Worm (Caenorhabditis elegans) whole organism, L1 larva: ENCODE data around the gene srh-127.

ENCODE experiments used
- C34B4.2 ChIP-seq: sonication (generic microtip); optimal IDR thresholded peaks from 2 replicates; lab custom pipeline; 2017; ENCODE audit warnings: mild to moderate bottlenecking, missing genetic modification characterization, missing compliant biosample characterization
- Y116A8C.19 ChIP-seq: sonication (generic microtip); optimal IDR thresholded peaks from 2 replicates; lab custom pipeline; 2016; ENCODE audit warnings: missing compliant biosample characterization, missing genetic modification characterization, borderline replicate concordance
- alr-1 ChIP-seq: fragments of 200-800 bp; sonication (Bioruptor generic); optimal IDR thresholded peaks from 2 replicates; lab custom pipeline; 2018; ENCODE audit warnings: borderline replicate concordance, mild to moderate bottlenecking, missing genetic modification characterization, missing compliant biosample characterization
- blmp-1 ChIP-seq: fragments of 150-350 bp; optimal IDR thresholded peaks from 2 replicates; lab custom pipeline; 2014; ENCODE audit warnings: missing biosample characterization, missing genetic modification characterization
- ceh-88 ChIP-seq: fragments of 200-800 bp; sonication (Bioruptor generic); IDR thresholded peaks from 2 replicates; pipeline ENCODE4 v1.3.6; 2022; ENCODE audit warnings: missing genetic modification characterization, missing compliant biosample characterization
- ceh-90 ChIP-seq: sonication (generic microtip); optimal IDR thresholded peaks from 2 replicates; lab custom pipeline; 2016; ENCODE audit warnings: missing genetic modification characterization, missing compliant biosample characterization
- efl-1 ChIP-seq, 4 experiments: fragments of 150-350 bp; optimal IDR thresholded peaks in 3 of 4; peaks in 1 of 4; 1 replicate in 1 of 4; 2 replicates in 3 of 4; lab custom pipeline; 2014; ENCODE audit warnings: missing biosample characterization in 2 of 4, missing genetic modification characterization in 2 of 4, missing genetic modification reagents in 2 of 4
- egl-13 ChIP-seq: sonication (generic microtip); optimal IDR thresholded peaks from 2 replicates; lab custom pipeline; 2016; ENCODE audit warnings: missing genotype, missing genetic modification reagents, missing genetic modification characterization, missing compliant biosample characterization
- egl-27 ChIP-seq, 2 experiments: fragments of 150-350 bp in 1 of 2; sonication (generic microtip); optimal IDR thresholded peaks; 3 replicates each; lab custom pipeline; 2017 to 2018; ENCODE audit warnings: missing biosample characterization in 2 of 2, missing genetic modification characterization in 2 of 2, missing genetic modification reagents in 2 of 2
- elt-2 ChIP-seq: sonication (generic microtip); optimal IDR thresholded peaks from 2 replicates; lab custom pipeline; 2016; ENCODE audit warnings: missing genetic modification characterization, mild to moderate bottlenecking, inconsistent platforms, missing compliant biosample characterization, missing genetic modification reagents
- ets-5 ChIP-seq: fragments of 200-800 bp; sonication (Bioruptor generic); IDR thresholded peaks from 2 replicates; pipeline ENCODE4 v1.3.6; 2022; ENCODE audit warnings: missing genetic modification characterization, missing compliant biosample characterization
- irx-1 ChIP-seq: sonication (generic microtip); optimal IDR thresholded peaks from 2 replicates; lab custom pipeline; 2016; ENCODE audit warnings: missing genetic modification characterization, missing compliant biosample characterization
- isw-1 ChIP-seq: fragments of 200-800 bp; sonication (Bioruptor generic); IDR thresholded peaks from 2 replicates; pipeline ENCODE4 v1.3.6; 2022; ENCODE audit warnings: missing genetic modification characterization, missing compliant biosample characterization
- mab-9 ChIP-seq: fragments of 200-800 bp; sonication (Bioruptor generic); IDR thresholded peaks from 2 replicates; pipeline ENCODE4 v1.3.6; 2022; ENCODE audit warnings: missing genetic modification reagents, missing genetic modification characterization, missing compliant biosample characterization
- mef-2 ChIP-seq: fragments of 150-350 bp; optimal IDR thresholded peaks from 2 replicates; lab custom pipeline; 2014; ENCODE audit warnings: missing biosample characterization, missing genetic modification characterization
- nhr-237 ChIP-seq: fragments of 150-350 bp; optimal IDR thresholded peaks from 2 replicates; lab custom pipeline; 2014; ENCODE audit warnings: missing biosample characterization, missing genetic modification characterization
- nhr-76 ChIP-seq: sonication (generic microtip); optimal IDR thresholded peaks from 2 replicates; lab custom pipeline; 2017; ENCODE audit warnings: missing biosample characterization, missing genetic modification characterization
- nhr-77 ChIP-seq: fragments of 150-350 bp; optimal IDR thresholded peaks from 2 replicates; lab custom pipeline; 2014; ENCODE audit warnings: missing biosample characterization, missing genetic modification characterization
- nhr-84 ChIP-seq: sonication (generic microtip); optimal IDR thresholded peaks from 2 replicates; lab custom pipeline; 2017; ENCODE audit warnings: missing biosample characterization, missing genetic modification characterization
- nhr-85 ChIP-seq: sonication (generic microtip); peaks from one replicate; lab custom pipeline; 2016; ENCODE audit warnings: missing genetic modification characterization, inconsistent platforms, missing compliant biosample characterization
- pqm-1 ChIP-seq: sonication (generic microtip); optimal IDR thresholded peaks from 3 replicates; lab custom pipeline; 2017; ENCODE audit warnings: missing biosample characterization, missing genetic modification characterization
- skn-1 ChIP-seq: fragments of 150-350 bp; optimal IDR thresholded peaks from 2 replicates; lab custom pipeline; 2014; ENCODE audit warnings: missing biosample characterization, missing genetic modification characterization
- snpc-4 ChIP-seq: fragments of 150-350 bp; optimal IDR thresholded peaks from 2 replicates; lab custom pipeline; 2014; ENCODE audit warnings: missing biosample characterization, missing genetic modification characterization
- snu-23 ChIP-seq: sonication (generic microtip); optimal IDR thresholded peaks from 2 replicates; lab custom pipeline; 2016; ENCODE audit warnings: missing genetic modification characterization, missing compliant biosample characterization
- sup-37 ChIP-seq: fragments of 200-800 bp; sonication (Bioruptor generic); optimal IDR thresholded peaks from 2 replicates; lab custom pipeline; 2018; ENCODE audit warnings: mild to moderate bottlenecking, missing genetic modification characterization, missing compliant biosample characterization
- tbx-2 ChIP-seq: sonication (generic microtip); optimal IDR thresholded peaks from 2 replicates; lab custom pipeline; 2016; ENCODE audit warnings: missing genetic modification characterization, missing compliant biosample characterization
- unc-130 ChIP-seq: fragments of 150-350 bp; optimal IDR thresholded peaks from 2 replicates; lab custom pipeline; 2017; ENCODE audit warnings: missing biosample characterization, missing genetic modification characterization, inconsistent platforms
- unc-30 ChIP-seq: sonication (generic microtip); optimal IDR thresholded peaks from 2 replicates; lab custom pipeline; 2017; ENCODE audit warnings: missing biosample characterization, missing genetic modification characterization
- zip-4 ChIP-seq: fragments of 200-800 bp; sonication (Bioruptor generic); optimal IDR thresholded peaks from 2 replicates; lab custom pipeline; 2018; ENCODE audit warnings: mild to moderate bottlenecking, missing genetic modification characterization, moderate library complexity, missing compliant biosample characterization

srh-127 gene

ce11 chrV:2892976-2893375 lies at the start of gene srh-127:
Gene srh-127 (plus strand): TSS chrV:2893276.
- no peak for TF ChIP-seq efl-1 (optimal IDR thresholded peaks at IDR 0.05; lab: Kevin White, UChicago)
- peak in 1 of 2 experiments; percentile 17 for TF ChIP-seq efl-1 (GFP tag; optimal IDR thresholded peaks at IDR 0.05 in 1 of 2; lab: Kevin White, UChicago)
- no peak for TF ChIP-seq blmp-1

- TF ChIP-seq unc-30 (tag; lab: Kevin White, UChicago), result no peak
- no peak for TF ChIP-seq efl-1 (optimal IDR thresholded peaks at IDR 0.05; lab: Kevin White, UChicago)
- peak in 1 of 2 experiments; percentile 29 for TF ChIP-seq efl-1 (GFP tag; optimal IDR thresholded peaks at IDR 0.05 in 1 of 2; lab: Kevin White, UChicago)
- no peak for TF ChIP-seq tbx-2
- no peak for TF ChIP-seq C34B4.2 (tag; lab: Kevin White, UChicago)
- TF ChIP-seq nhr-76, result no peak
- no peak for TF ChIP-seq nhr-237 (tag; lab: Kevin White, UChicago)
Measured at ce11 chrV:2845771-2846170, 47.3 kb upstream of the srh-127 start, which contains the start of gene srj-44. Gene srj-44 (minus strand): TSS chrV:2845871.

ce11 chrV:2848290-2848937 lies 44.7 kb upstream of the srh-127 start, which contains the start of gene srj-49:
Gene srj-49 (minus strand): TSS chrV:2848340.
- TF ChIP-seq elt-2 (tag; lab: Kevin White, UChicago), result peak; percentile 96
- TF ChIP-seq nhr-85 (tag; lab: Kevin White, UChicago), result no peak

ce11 chrV:2849071-2849470 lies 44.0 kb upstream of the srh-127 start, which contains the start of gene ugt-53:
Gene ugt-53 (plus strand): TSS chrV:2849343.
- TF ChIP-seq nhr-85 (tag; lab: Kevin White, UChicago) (peak; percentile 21), elt-2 (tag; lab: Kevin White, UChicago) (peak; percentile 54), sup-37 (no peak)

ce11 chrV:2855473-2855872 lies 37.6 kb upstream of the srh-127 start, which contains the start of gene srj-57:
Gene srj-57 (minus strand): TSS chrV:2855573.
- TF ChIP-seq mef-2 (tag; lab: Kevin White, UChicago) (no peak), unc-130 (tag; lab: Kevin White, UChicago) (no peak), egl-13 (no peak), Y116A8C.19 (no peak), mab-9 (GFP tag; lab: Robert Waterston, UW) (no peak)
- TF ChIP-seq, all 84 proteins: peak for 0

ce11 chrV:2857842-2858241 lies 35.2 kb upstream of the srh-127 start, which contains the start of gene srj-55:
Gene srj-55 (minus strand): TSS chrV:2857942.
- TF ChIP-seq isw-1 (GFP tag; lab: Robert Waterston, UW), result no peak
- TF ChIP-seq mef-2 (tag; lab: Kevin White, UChicago), result no peak
- no peak for TF ChIP-seq pqm-1
- no peak for TF ChIP-seq nhr-77 (tag; lab: Kevin White, UChicago)
- no peak for TF ChIP-seq snpc-4 (tag; lab: Kevin White, UChicago)
- no peak for TF ChIP-seq nhr-84 (tag; lab: Kevin White, UChicago)
- no peak for TF ChIP-seq ceh-88 (GFP tag; lab: Robert Waterston, UW)
- TF ChIP-seq irx-1, result no peak
- TF ChIP-seq skn-1 (tag; lab: Kevin White, UChicago), result no peak
- TF ChIP-seq alr-1 (tag; lab: Kevin White, UChicago), result no peak
- TF ChIP-seq egl-27 (tag; optimal IDR thresholded peaks at IDR 0.05; lab: Kevin White, UChicago), result no peak
- TF ChIP-seq ceh-90 (tag; lab: Kevin White, UChicago), result no peak
- no peak for TF ChIP-seq snu-23 (GFP tag; lab: Kevin White, UChicago)
- no peak for TF ChIP-seq zip-4 (GFP tag; lab: Kevin White, UChicago)
- TF ChIP-seq efl-1 (optimal IDR thresholded peaks at IDR 0.05; lab: Kevin White, UChicago), result no peak
- no peak for TF ChIP-seq efl-1 (GFP tag; optimal IDR thresholded peaks at IDR 0.05 in 1 of 2; lab: Kevin White, UChicago)
- TF ChIP-seq ets-5 (GFP tag; lab: Robert Waterston, UW), result no peak
